Worm (Caenorhabditis elegans): ENCODE measurements around the gene rnf-113.
"Not testable (repeated sequence)": the region's sequence is repeated elsewhere in the genome, so short reads cannot be mapped to it uniquely, and the experiment has no call there.

The rnf-113 gene

DNA sequence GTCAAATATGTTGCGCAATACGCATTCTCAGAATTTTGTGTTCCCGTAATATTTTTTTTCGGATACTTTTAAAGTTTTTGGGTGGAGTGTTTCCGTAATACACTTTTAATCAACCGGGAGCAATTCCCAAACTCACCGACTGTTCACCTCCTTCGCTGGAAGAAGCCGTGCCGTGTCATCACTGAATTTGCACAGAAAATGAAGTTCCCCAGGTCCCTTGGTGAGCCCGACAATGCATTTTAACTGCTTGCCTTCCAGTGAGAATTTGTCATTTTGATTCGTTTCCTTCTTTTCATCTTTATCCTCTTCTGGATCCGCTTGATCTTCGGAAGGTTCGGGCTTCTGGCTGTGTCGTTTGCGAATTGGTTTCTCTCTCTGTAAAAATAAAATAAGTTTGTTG is 3.1 kb downstream of the rnf-113 start:
- TF ChIP-seq fkh-6 (tag; optimal IDR thresholded peaks at IDR 0.05) (no peak), ceh-24 (tag; optimal IDR thresholded peaks at IDR 0.05) (no peak), pat-9 (tag; optimal IDR thresholded peaks at IDR 0.05) (no peak), ceh-6 (GFP tag; optimal IDR thresholded peaks at IDR 0.05) (no peak), ceh-45 (GFP tag; IDR thresholded peaks at IDR 0.05) (no peak), sox-4 (tag; optimal IDR thresholded peaks at IDR 0.05) (no peak), unc-55 (GFP tag; optimal IDR thresholded peaks at IDR 0.05) (no peak)

DNA sequence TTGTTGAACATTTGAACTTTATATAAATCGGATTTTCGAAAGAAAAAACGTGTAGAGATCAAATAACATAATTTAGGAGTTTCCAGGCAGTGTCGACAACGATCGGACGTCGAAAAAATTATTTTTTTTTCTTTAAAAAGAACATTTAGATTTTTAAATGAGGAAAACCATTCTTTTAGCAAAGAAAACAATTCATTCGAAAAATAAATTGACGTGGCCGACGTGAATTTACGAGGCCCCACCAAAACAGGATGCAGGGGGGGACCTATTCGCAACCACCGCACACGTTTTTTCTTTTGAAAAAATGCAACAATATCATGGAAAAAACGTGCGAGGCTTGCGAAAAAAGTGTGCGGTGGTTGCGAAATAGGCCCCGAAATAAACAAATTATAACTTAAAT is 7.4 kb downstream of the rnf-113 start, which contains the start of gene enu-3.6:
TSS of gene enu-3.6 (plus strand) at position 392 of the 400 bp plus-strand sequence.
- TF ChIP-seq dmd-4 (tag; optimal IDR thresholded peaks at IDR 0.05; ENCODE audit: borderline replicate concordance); hlh-6 (tag; optimal IDR thresholded peaks at IDR 0.05); pha-2 (tag; optimal IDR thresholded peaks at IDR 0.05): not testable (repeated sequence)

DNA sequence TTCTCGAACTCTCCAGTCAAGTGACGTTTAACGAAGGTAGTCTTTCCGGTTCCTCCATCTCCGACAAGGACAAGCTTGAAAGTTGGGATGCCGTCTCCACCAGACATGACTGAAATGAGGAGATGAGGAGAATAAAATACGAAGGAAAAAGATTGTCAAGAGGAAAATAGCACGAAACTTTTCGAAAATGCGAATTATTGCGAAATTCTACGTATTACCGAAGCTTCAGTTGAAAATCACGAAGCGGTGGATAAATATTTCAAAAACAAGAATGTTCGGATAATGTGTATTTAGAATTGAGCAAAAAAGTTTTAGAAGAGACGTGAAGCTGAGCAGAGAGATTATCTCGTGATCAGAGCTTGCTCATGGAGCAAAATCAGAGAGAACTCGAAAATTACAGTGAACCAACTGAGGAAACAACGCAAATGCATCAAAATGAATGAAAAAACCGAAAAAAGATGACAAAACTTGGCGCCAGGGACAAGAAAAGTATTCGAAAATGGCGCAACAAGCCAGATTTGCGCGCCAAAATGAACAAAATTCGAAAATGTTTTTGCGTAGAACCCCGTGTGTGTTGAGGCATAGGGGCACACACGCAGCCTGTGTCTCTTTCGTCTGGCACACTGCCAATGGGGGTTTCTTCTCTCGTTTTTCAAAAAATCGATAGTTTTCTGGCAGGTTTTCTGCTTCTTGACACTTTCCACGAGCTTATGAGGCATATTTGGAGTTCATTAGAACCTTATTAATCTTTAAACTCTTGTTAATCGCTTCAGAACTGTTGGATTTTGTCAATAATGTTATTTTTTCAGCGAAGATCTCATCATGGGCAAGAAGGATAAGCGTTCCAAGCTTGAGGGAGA is 9.6 kb downstream of the rnf-113 start, which contains the start of the genes ran-1 and dkc-1:
TSS of gene ran-1 (minus strand) at position 109 of the 860 bp plus-strand sequence.
TSS of gene dkc-1 (plus strand) at position 810 of the 860 bp plus-strand sequence.
- TF ChIP-seq unc-55 (GFP tag; optimal IDR thresholded peaks at IDR 0.05) = peak; percentile 78
- TF ChIP-seq nhr-232 (tag; optimal IDR thresholded peaks at IDR 0.05) = no peak
- TF ChIP-seq hlh-15 (tag; optimal IDR thresholded peaks at IDR 0.05) = no peak
- peak; percentile 18 for TF ChIP-seq elt-2 (tag; optimal IDR thresholded peaks at IDR 0.05)
- no peak for TF ChIP-seq eyg-1 (tag; optimal IDR thresholded peaks at IDR 0.05)
- TF ChIP-seq dve-1 (tag; optimal IDR thresholded peaks at IDR 0.05) = peak; percentile 49
- peak; percentile 49 for TF ChIP-seq hlh-30 (tag; optimal IDR thresholded peaks at IDR 0.05; ENCODE audit: insufficient read depth)
- TF ChIP-seq unc-42 (tag; optimal IDR thresholded peaks at IDR 0.05) = peak; percentile 27
- no peak for TF ChIP-seq nhr-11 (tag; optimal IDR thresholded peaks at IDR 0.05)
- TF ChIP-seq ceh-18 (tag; optimal IDR thresholded peaks at IDR 0.05) = peak; percentile 54
- peak; percentile 9 for TF ChIP-seq tbx-2 (tag; optimal IDR thresholded peaks at IDR 0.05)
- peak; percentile 92 for TF ChIP-seq nfya-1 (tag; optimal IDR thresholded peaks at IDR 0.05)
- peak; percentile 2 for TF ChIP-seq rnt-1 (tag; optimal IDR thresholded peaks at IDR 0.05)
- TF ChIP-seq ceh-31 (tag; optimal IDR thresholded peaks at IDR 0.05) = peak; percentile 49
- peak; percentile 75 for TF ChIP-seq ceh-48 (tag; optimal IDR thresholded peaks at IDR 0.05)
- TF ChIP-seq ceh-34 (tag; optimal IDR thresholded peaks at IDR 0.05) = peak; percentile 8
- TF ChIP-seq ttx-3 (tag; optimal IDR thresholded peaks at IDR 0.05) = no peak

DNA sequence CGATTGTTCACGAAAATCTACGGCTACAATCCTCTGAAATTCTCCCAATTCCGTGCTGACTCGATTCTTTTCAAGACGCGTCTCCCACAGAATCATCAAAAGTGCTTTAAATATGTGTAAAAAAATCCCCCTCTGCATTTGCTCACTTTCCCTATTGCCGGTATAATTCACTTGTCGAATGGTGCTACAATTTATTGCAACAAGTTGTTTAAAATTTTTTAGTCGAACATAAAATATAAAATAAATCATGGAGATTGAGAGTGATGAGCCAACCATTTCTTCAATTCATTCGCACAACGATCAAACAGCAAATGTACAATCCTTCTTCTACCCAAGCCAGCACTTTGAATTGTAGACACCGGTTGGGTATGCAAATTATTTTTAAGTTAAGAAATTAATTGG is 11.0 kb downstream of the rnf-113 start:
- TF ChIP-seq rnt-1 (tag; optimal IDR thresholded peaks at IDR 0.05) (no peak), eyg-1 (tag; optimal IDR thresholded peaks at IDR 0.05) (no peak), ets-4 (tag; optimal IDR thresholded peaks at IDR 0.05) (no peak), pqm-1 (tag; optimal IDR thresholded peaks at IDR 0.05) (no peak), F13H6.1 (tag; optimal IDR thresholded peaks at IDR 0.05) (no peak), unc-42 (tag; optimal IDR thresholded peaks at IDR 0.05) (no peak), fkh-10 (GFP tag; optimal IDR thresholded peaks at IDR 0.05) (no peak), sox-2 (GFP tag; IDR thresholded peaks at IDR 0.05) (no peak), ceh-18 (tag; optimal IDR thresholded peaks at IDR 0.05) (no peak), lim-6 (tag; optimal IDR thresholded peaks at IDR 0.05) (no peak)

DNA sequence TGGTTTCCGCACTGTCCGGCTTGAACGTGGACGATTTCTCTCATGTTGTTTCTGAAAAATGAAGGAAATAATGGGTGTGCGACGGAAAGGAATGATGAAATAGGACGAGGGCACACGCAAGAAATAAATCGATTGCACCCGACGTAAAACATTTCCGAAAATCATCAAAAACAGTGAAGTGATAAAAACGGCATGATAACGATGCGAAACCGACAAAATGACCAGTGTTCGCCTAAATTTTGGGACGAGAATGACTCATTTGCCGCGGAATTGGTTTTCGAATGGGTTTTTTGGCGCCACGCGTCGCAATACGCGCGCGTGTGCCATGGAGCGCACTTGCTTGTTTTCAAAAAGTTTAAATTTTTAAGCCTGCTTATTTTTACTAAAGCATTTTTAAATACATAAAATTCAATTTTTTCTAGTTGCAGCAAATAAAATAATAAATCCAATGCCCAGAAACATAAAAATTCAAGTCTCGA is 15.0 kb downstream of the rnf-113 start, which contains the start of the genes tbb-1 and rib-2:
TSS of gene tbb-1 (minus strand) at position 51 of the 479 bp plus-strand sequence.
TSS of gene rib-2 (plus strand) at position 429 of the 479 bp plus-strand sequence.
- peak; percentile 24 for TF ChIP-seq ceh-34 (tag; optimal IDR thresholded peaks at IDR 0.05)
- TF ChIP-seq ceh-18 (tag; optimal IDR thresholded peaks at IDR 0.05) = no peak
- no peak for TF ChIP-seq zip-5 (tag; optimal IDR thresholded peaks at IDR 0.05)
- TF ChIP-seq lin-11 (tag; optimal IDR thresholded peaks at IDR 0.05) = no peak
- TF ChIP-seq ceh-48 (tag; optimal IDR thresholded peaks at IDR 0.05) = no peak
- no peak for TF ChIP-seq fax-1 (tag; optimal IDR thresholded peaks at IDR 0.05)
- TF ChIP-seq pha-4 (tag; optimal IDR thresholded peaks at IDR 0.05) = no peak
- no peak for TF ChIP-seq hlh-15 (tag; optimal IDR thresholded peaks at IDR 0.05)
- TF ChIP-seq hlh-6 (tag; optimal IDR thresholded peaks at IDR 0.05) = no peak
- no peak for TF ChIP-seq nhr-11 (tag; optimal IDR thresholded peaks at IDR 0.05)
- no peak for TF ChIP-seq pros-1 (tag; optimal IDR thresholded peaks at IDR 0.05)
- no peak for TF ChIP-seq ref-2 (tag; optimal IDR thresholded peaks at IDR 0.05)
- no peak for TF ChIP-seq lim-6 (tag; optimal IDR thresholded peaks at IDR 0.05)
- no peak for TF ChIP-seq K02D7.2 (tag; optimal IDR thresholded peaks at IDR 0.05)
- TF ChIP-seq mec-3 (tag; optimal IDR thresholded peaks at IDR 0.05; ENCODE audit: borderline replicate concordance) = no peak
- peak; percentile 34 for TF ChIP-seq nfya-1 (tag; optimal IDR thresholded peaks at IDR 0.05)
- TF ChIP-seq ceh-9 (tag; optimal IDR thresholded peaks at IDR 0.05) = no peak
- no peak for TF ChIP-seq unc-55 (GFP tag; optimal IDR thresholded peaks at IDR 0.05)
- no peak for TF ChIP-seq npax-4 (tag; optimal IDR thresholded peaks at IDR 0.05)

All from whole organism, late embryonic.